Worm (Caenorhabditis elegans) whole organism, L4/young adult: ENCODE results near the gene cwp-1.

Experiments
- W03F9.2 ChIP-seq: fragments of 150-350 bp; optimal IDR thresholded peaks from 2 replicates; lab custom pipeline; 2014; ENCODE audit warnings: missing biosample characterization, missing genetic modification characterization
- him-1 ChIP-seq: sonication (generic microtip); optimal IDR thresholded peaks from 2 replicates; lab custom pipeline; 2016; ENCODE audit warnings: missing genotype, missing genetic modification reagents, missing genetic modification characterization, missing compliant biosample characterization

DNA sequence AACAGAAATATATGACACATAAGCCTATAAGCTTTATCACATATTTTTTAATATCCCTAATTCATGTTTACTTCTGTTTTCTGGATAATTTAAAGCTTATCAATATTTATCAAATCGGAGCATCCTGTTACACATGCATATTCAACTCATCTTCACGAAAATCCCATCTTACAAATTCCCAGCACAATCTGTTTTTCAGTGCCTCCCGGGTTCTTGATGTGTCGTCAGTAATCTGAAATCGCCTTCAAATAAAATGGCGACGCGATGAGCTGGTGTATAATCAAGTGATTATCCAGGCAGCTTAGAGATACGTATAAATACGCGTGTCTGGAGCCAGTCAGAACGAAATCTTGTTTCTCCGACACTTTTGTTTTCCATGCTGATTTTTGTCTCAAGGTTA, 9.4 kb upstream of the cwp-1 start:
- TF ChIP-seq W03F9.2 (no peak), him-1 (no peak)
